Fruit fly (Drosophila melanogaster) whole organism, pupa: Measurements from ENCODE around the gene CG34273.

ENCODE experiments used
- CG10348 ChIP-seq: fragments of 200-800 bp; sonication (Bioruptor generic); IDR thresholded peaks from 2 replicates; pipeline ENCODE4 v1.3.6; 2022; ENCODE audit warnings: missing biosample characterization, missing genetic modification characterization
- CG12605 ChIP-seq: fragments of 200-800 bp; sonication (Bioruptor generic); IDR thresholded peaks from 2 replicates; pipeline ENCODE4 v1.3.6; 2022; ENCODE audit warnings: missing biosample characterization, missing genetic modification characterization
- CG13204 ChIP-seq: fragments of 200-800 bp; sonication (Bioruptor generic); optimal IDR thresholded peaks from 2 replicates; lab custom pipeline; 2018; ENCODE audit warnings: missing biosample characterization, mild to moderate bottlenecking, missing genetic modification characterization, moderate library complexity
- CG14655 ChIP-seq: fragments of 200-800 bp; sonication (Bioruptor generic); optimal IDR thresholded peaks from 3 replicates; lab custom pipeline; 2017; ENCODE audit warnings: mild to moderate bottlenecking, missing biosample characterization, missing genetic modification reagents, missing genetic modification characterization
- CG15710 ChIP-seq: fragments of 200-800 bp; sonication (Bioruptor generic); optimal IDR thresholded peaks from 2 replicates; lab custom pipeline; 2018; ENCODE audit warnings: missing biosample characterization, mild to moderate bottlenecking, missing genetic modification characterization, moderate library complexity
- CG17806 ChIP-seq: fragments of 200-800 bp; sonication (Bioruptor generic); optimal IDR thresholded peaks from 2 replicates; lab custom pipeline; 2018; ENCODE audit warnings: missing biosample characterization, mild to moderate bottlenecking, missing genetic modification characterization, moderate library complexity
- CG32121 ChIP-seq: fragments of 200-800 bp; sonication (Bioruptor generic); IDR thresholded peaks from 2 replicates; pipeline ENCODE4 v1.3.6; 2022; ENCODE audit warnings: missing biosample characterization, missing genetic modification characterization
- CG34367 ChIP-seq: fragments of 200-800 bp; sonication (Bioruptor generic); optimal IDR thresholded peaks from 2 replicates; lab custom pipeline; 2018; ENCODE audit warnings: missing biosample characterization, mild to moderate bottlenecking, missing genetic modification characterization
- CG4496 ChIP-seq: fragments of 200-800 bp; sonication (Bioruptor generic); IDR thresholded peaks from 3 replicates; pipeline ENCODE4 v1.3.6; 2022; ENCODE audit warnings: missing biosample characterization, missing genetic modification characterization
- CG8159 ChIP-seq: fragments of 200-800 bp; sonication (Bioruptor generic); optimal IDR thresholded peaks from 3 replicates; lab custom pipeline; 2018; ENCODE audit warnings: missing biosample characterization, mild to moderate bottlenecking, missing genetic modification characterization, moderate library complexity
- CG8301 ChIP-seq: fragments of 200-800 bp; sonication (Bioruptor generic); optimal IDR thresholded peaks from 2 replicates; lab custom pipeline; 2018; ENCODE audit warnings: missing biosample characterization, mild to moderate bottlenecking, missing genetic modification characterization
- CG9948 ChIP-seq: fragments of 200-800 bp; sonication (Bioruptor generic); optimal IDR thresholded peaks from 2 replicates; lab custom pipeline; 2018; ENCODE audit warnings: missing biosample characterization, mild to moderate bottlenecking, missing genetic modification characterization, moderate library complexity
- D1 ChIP-seq: fragments of 200-800 bp; sonication (Bioruptor generic); optimal IDR thresholded peaks from 2 replicates; lab custom pipeline; 2018; ENCODE audit warnings: missing biosample characterization, mild to moderate bottlenecking, missing genetic modification characterization, moderate library complexity
- EcR ChIP-seq: fragments of 200-800 bp; sonication (Bioruptor generic); optimal IDR thresholded peaks from 3 replicates; lab custom pipeline; 2019; ENCODE audit warnings: missing biosample characterization, missing genetic modification characterization, mild to moderate bottlenecking, moderate library complexity, missing genetic modification reagents
- Ets98B ChIP-seq: fragments of 200-800 bp; sonication (Bioruptor generic); IDR thresholded peaks from 2 replicates; pipeline ENCODE4 v1.3.6; 2022; ENCODE audit warnings: missing biosample characterization, missing genetic modification characterization
- Pif1A ChIP-seq: fragments of 200-800 bp; sonication (Bioruptor generic); optimal IDR thresholded peaks from 3 replicates; lab custom pipeline; 2016; ENCODE audit warnings: missing biosample characterization, missing genetic modification characterization
- Pif1B ChIP-seq: fragments of 200-800 bp; sonication (Bioruptor generic); optimal IDR thresholded peaks from 3 replicates; lab custom pipeline; 2016; ENCODE audit warnings: missing biosample characterization, missing genetic modification characterization
- Snoo ChIP-seq: fragments of 200-800 bp; sonication (Bioruptor generic); optimal IDR thresholded peaks from 3 replicates; lab custom pipeline; 2017; ENCODE audit warnings: missing biosample characterization, mild to moderate bottlenecking, missing genetic modification characterization, inconsistent platforms
- fd96Ca ChIP-seq: fragments of 200-800 bp; sonication (Bioruptor generic); IDR thresholded peaks from 3 replicates; pipeline ENCODE4 v1.3.6; 2022; ENCODE audit warnings: missing biosample characterization, missing genetic modification characterization
- gl ChIP-seq: fragments of 200-800 bp; sonication (Bioruptor generic); optimal IDR thresholded peaks from 2 replicates; lab custom pipeline; 2018; ENCODE audit warnings: missing biosample characterization, mild to moderate bottlenecking, missing genetic modification characterization
- rn ChIP-seq: fragments of 200-800 bp; sonication (Bioruptor generic); IDR thresholded peaks from 2 replicates; pipeline ENCODE4 v1.3.6; 2022; ENCODE audit warnings: missing biosample characterization, missing genetic modification characterization

Gene CG34273

dm6 chr3R:14505120-14505519 is 11.7 kb upstream of the CG34273 start:
- TF ChIP-seq CG8159 (no peak), Ets98B (GFP tag; lab: Robert Waterston, UW) (no peak), CG8301 (tag; lab: Kevin White, UChicago) (peak; percentile 44), CG12605 (GFP tag; lab: Robert Waterston, UW) (0 out of 2 replicates have a peak, but pooled peaks have one; percentile 10), fd96Ca (no peak), CG34367 (tag; lab: Kevin White, UChicago) (no peak), CG17806 (no peak), CG14655 (GFP tag; lab: Kevin White, UChicago) (no peak), CG9948 (tag; lab: Kevin White, UChicago) (no peak), CG10348 (GFP tag; lab: Robert Waterston, UW) (no peak), D1 (no peak), Pif1B (GFP tag; lab: Kevin White, UChicago) (no peak), rn (GFP tag; lab: Robert Waterston, UW) (no peak), CG15710 (tag; lab: Kevin White, UChicago) (no peak), EcR (GFP tag; lab: Kevin White, UChicago) (no peak)

DNA sequence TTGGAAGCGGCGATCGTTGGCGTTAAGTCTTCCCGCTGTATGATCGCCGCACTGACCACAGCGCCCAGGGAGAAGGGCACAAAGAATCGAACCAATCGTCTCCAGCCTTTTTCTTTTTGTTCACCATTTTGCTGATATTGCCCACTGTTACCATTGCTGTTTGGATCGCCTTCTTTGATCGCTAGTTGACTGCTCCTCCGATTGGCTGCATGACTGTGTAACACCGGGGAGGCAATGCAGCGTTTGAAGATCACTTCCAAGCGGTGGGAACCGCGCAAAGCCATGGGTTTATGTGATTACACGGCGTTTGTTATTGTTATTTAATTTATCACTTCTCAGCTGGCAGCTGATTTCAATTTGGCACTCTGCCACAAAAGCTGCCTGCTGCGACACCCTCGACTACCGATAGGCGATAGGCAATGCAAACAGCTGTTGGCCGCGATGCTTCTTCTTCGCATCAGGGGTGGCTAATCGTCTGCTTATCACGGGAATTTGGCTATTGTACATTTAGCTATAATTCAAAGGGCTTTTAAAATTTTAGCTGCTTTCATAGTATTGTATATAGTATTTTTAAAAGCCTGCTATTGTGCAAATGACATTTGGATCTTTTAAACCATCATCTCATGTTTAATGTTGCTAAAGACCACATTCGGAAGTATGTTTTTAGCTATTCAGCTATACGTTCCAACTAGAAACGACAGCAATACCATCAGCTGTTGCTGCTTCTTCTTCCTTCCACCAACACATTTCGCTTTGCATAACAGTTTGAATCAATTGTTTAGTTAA is 5.5 kb upstream of the CG34273 start, which contains the start of the genes HtrA2 and mRpL11:
Gene HtrA2 (minus strand): TSS at position 590 of the 786 bp plus-strand sequence.
Gene mRpL11 (plus strand): TSS at position 716 of the 786 bp plus-strand sequence.
- TF ChIP-seq Pif1A (GFP tag; lab: Kevin White, UChicago) (peak; percentile 27), CG32121 (no peak), CG12605 (GFP tag; lab: Robert Waterston, UW) (no peak), CG8159 (peak; percentile 54), gl (tag; lab: Kevin White, UChicago) (no peak), CG9948 (tag; lab: Kevin White, UChicago) (no peak), CG8301 (tag; lab: Kevin White, UChicago) (peak; percentile 9), CG4496 (GFP tag; lab: Robert Waterston, UW) (peak; percentile 53; the same call in 2 of the 3 replicates), CG17806 (peak; percentile 34), CG15710 (tag; lab: Kevin White, UChicago) (peak; percentile 47), rn (GFP tag; lab: Robert Waterston, UW) (no peak), Snoo (tag; lab: Kevin White, UChicago) (peak; percentile 25), CG34367 (tag; lab: Kevin White, UChicago) (peak; percentile 38)

- TF ChIP-seq Ets98B (GFP tag; lab: Robert Waterston, UW) (no peak), CG32121 (no peak), CG14655 (GFP tag; lab: Kevin White, UChicago) (no peak), CG10348 (GFP tag; lab: Robert Waterston, UW) (no peak), Pif1B (GFP tag; lab: Kevin White, UChicago) (no peak), CG34367 (tag; lab: Kevin White, UChicago) (no peak), Pif1A (GFP tag; lab: Kevin White, UChicago) (no peak)
These were observed 3.4 kb upstream of the CG34273 start, which contains the start of gene CG8461 for dm6 chr3R:14513420-14513819. TSS of gene CG8461 (minus strand) at chr3R:14513637.

- TF ChIP-seq CG15710 (tag; lab: Kevin White, UChicago), result no peak
- TF ChIP-seq CG13204 (GFP tag; lab: Kevin White, UChicago), result no peak
- no peak for TF ChIP-seq CG17806
- no peak for TF ChIP-seq Snoo (tag; lab: Kevin White, UChicago)
- no peak for TF ChIP-seq CG9948 (tag; lab: Kevin White, UChicago)
- no peak for TF ChIP-seq fd96Ca
- TF ChIP-seq EcR (GFP tag; lab: Kevin White, UChicago), result no peak
- TF ChIP-seq CG4496 (GFP tag; lab: Robert Waterston, UW), result no peak
- TF ChIP-seq D1, result no peak
- TF ChIP-seq rn (GFP tag; lab: Robert Waterston, UW), result no peak
- no peak for TF ChIP-seq CG8301 (tag; lab: Kevin White, UChicago)
- no peak for TF ChIP-seq Pif1B (GFP tag; lab: Kevin White, UChicago)
- TF ChIP-seq CG10348 (GFP tag; lab: Robert Waterston, UW), result no peak
- TF ChIP-seq Pif1A (GFP tag; lab: Kevin White, UChicago), result no peak
- no peak for TF ChIP-seq CG14655 (GFP tag; lab: Kevin White, UChicago)
- TF ChIP-seq CG34367 (tag; lab: Kevin White, UChicago), result no peak
- TF ChIP-seq CG8159, result no peak
- TF ChIP-seq gl (tag; lab: Kevin White, UChicago), result no peak
These were observed 3.9 kb downstream of the CG34273 start, which contains the start of gene Cyp313a1 for dm6 chr3R:14520749-14521148. TSS of gene Cyp313a1 (plus strand) at chr3R:14521049.

dm6 chr3R:14526657-14527056 is 9.8 kb downstream of the CG34273 start:
- TF ChIP-seq D1, result no peak
- TF ChIP-seq rn (GFP tag; lab: Robert Waterston, UW), result no peak
- TF ChIP-seq CG8301 (tag; lab: Kevin White, UChicago), result no peak
- TF ChIP-seq CG4496 (GFP tag; lab: Robert Waterston, UW), result no peak
- TF ChIP-seq CG9948 (tag; lab: Kevin White, UChicago), result no peak
- no peak for TF ChIP-seq Pif1B (GFP tag; lab: Kevin White, UChicago)
- no peak for TF ChIP-seq EcR (GFP tag; lab: Kevin White, UChicago)
- TF ChIP-seq CG8159, result no peak
- TF ChIP-seq CG32121, result no peak
- no peak for TF ChIP-seq Pif1A (GFP tag; lab: Kevin White, UChicago)
- no peak for TF ChIP-seq fd96Ca
- no peak for TF ChIP-seq CG10348 (GFP tag; lab: Robert Waterston, UW)
- no peak for TF ChIP-seq CG34367 (tag; lab: Kevin White, UChicago)
- TF ChIP-seq CG12605 (GFP tag; lab: Robert Waterston, UW), result no peak
- no peak for TF ChIP-seq Ets98B (GFP tag; lab: Robert Waterston, UW)
- TF ChIP-seq CG13204 (GFP tag; lab: Kevin White, UChicago), result no peak
- TF ChIP-seq CG17806, result no peak
- TF ChIP-seq Snoo (tag; lab: Kevin White, UChicago), result no peak
